Worm (Caenorhabditis elegans) whole organism, L1 larva: Measurements from ENCODE around the gene C54H2.4.

Experiments
- F16B12.6 ChIP-seq: fragments of 150-350 bp; optimal IDR thresholded peaks from 2 replicates; lab custom pipeline; 2014; ENCODE audit warnings: missing biosample characterization, missing genetic modification characterization
- aha-1 ChIP-seq: fragments of 150-350 bp; optimal IDR thresholded peaks from 2 replicates; lab custom pipeline; 2014; ENCODE audit warnings: missing biosample characterization, missing genetic modification characterization
- alr-1 ChIP-seq: fragments of 200-800 bp; sonication (Bioruptor generic); optimal IDR thresholded peaks from 2 replicates; lab custom pipeline; 2018; ENCODE audit warnings: borderline replicate concordance, mild to moderate bottlenecking, missing genetic modification characterization, missing compliant biosample characterization
- aly-2 ChIP-seq: fragments of 150-350 bp; optimal IDR thresholded peaks from 2 replicates; lab custom pipeline; 2014; ENCODE audit warnings: missing biosample characterization, missing genetic modification characterization
- ama-1 ChIP-seq: fragments of 150-350 bp; optimal IDR thresholded peaks from 2 replicates; lab custom pipeline; 2014
- ceh-82 ChIP-seq, 3 experiments: fragments of 150-350 bp in 1 of 3; sonication (generic microtip) in 2 of 3; optimal IDR thresholded peaks; 2 replicates each; lab custom pipeline; 2014 to 2017; ENCODE audit warnings: missing biosample characterization in 3 of 3, missing genetic modification characterization in 3 of 3
- ceh-90 ChIP-seq: sonication (generic microtip); optimal IDR thresholded peaks from 2 replicates; lab custom pipeline; 2016; ENCODE audit warnings: missing genetic modification characterization, missing compliant biosample characterization
- ces-1 ChIP-seq: fragments of 150-350 bp; optimal IDR thresholded peaks from 2 replicates; lab custom pipeline; 2014; ENCODE audit warnings: missing biosample characterization, missing genetic modification reagents, missing genetic modification characterization
- dpl-1 ChIP-seq, 3 experiments: fragments of 150-350 bp in 2 of 3; sonication (generic microtip) in 1 of 3; optimal IDR thresholded peaks; 2 replicates each; lab custom pipeline; 2014 to 2017; ENCODE audit warnings: missing biosample characterization in 3 of 3, missing genetic modification characterization in 3 of 3, missing genetic modification reagents in 3 of 3
- dsc-1 ChIP-seq: sonication (generic microtip); optimal IDR thresholded peaks from 2 replicates; lab custom pipeline; 2016; ENCODE audit warnings: mild to moderate bottlenecking, missing genetic modification characterization, missing compliant biosample characterization
- efl-1 ChIP-seq, 4 experiments: fragments of 150-350 bp; optimal IDR thresholded peaks in 3 of 4; peaks in 1 of 4; 1 replicate in 1 of 4; 2 replicates in 3 of 4; lab custom pipeline; 2014; ENCODE audit warnings: missing biosample characterization in 2 of 4, missing genetic modification characterization in 2 of 4, missing genetic modification reagents in 2 of 4
- egl-13 ChIP-seq: sonication (generic microtip); optimal IDR thresholded peaks from 2 replicates; lab custom pipeline; 2016; ENCODE audit warnings: missing genotype, missing genetic modification reagents, missing genetic modification characterization, missing compliant biosample characterization
- egl-27 ChIP-seq, 2 experiments: fragments of 150-350 bp in 1 of 2; sonication (generic microtip); optimal IDR thresholded peaks; 3 replicates each; lab custom pipeline; 2017 to 2018; ENCODE audit warnings: missing biosample characterization in 2 of 2, missing genetic modification characterization in 2 of 2, missing genetic modification reagents in 2 of 2
- elt-2 ChIP-seq: sonication (generic microtip); optimal IDR thresholded peaks from 2 replicates; lab custom pipeline; 2016; ENCODE audit warnings: missing genetic modification characterization, mild to moderate bottlenecking, inconsistent platforms, missing compliant biosample characterization, missing genetic modification reagents
- ets-5 ChIP-seq: fragments of 200-800 bp; sonication (Bioruptor generic); IDR thresholded peaks from 2 replicates; pipeline ENCODE4 v1.3.6; 2022; ENCODE audit warnings: missing genetic modification characterization, missing compliant biosample characterization
- fkh-4 ChIP-seq: sonication (generic microtip); optimal IDR thresholded peaks from 2 replicates; lab custom pipeline; 2016; ENCODE audit warnings: missing compliant biosample characterization, missing genetic modification characterization, borderline replicate concordance
- fos-1 ChIP-seq: fragments of 150-350 bp; optimal IDR thresholded peaks from 2 replicates; lab custom pipeline; 2014; ENCODE audit warnings: missing biosample characterization, missing genetic modification characterization
- hpl-2 ChIP-seq: fragments of 150-350 bp; optimal IDR thresholded peaks from 2 replicates; lab custom pipeline; 2014; ENCODE audit warnings: missing biosample characterization, missing genetic modification reagents, missing genetic modification characterization
- irx-1 ChIP-seq: sonication (generic microtip); optimal IDR thresholded peaks from 2 replicates; lab custom pipeline; 2016; ENCODE audit warnings: missing genetic modification characterization, missing compliant biosample characterization
- isw-1 ChIP-seq: fragments of 200-800 bp; sonication (Bioruptor generic); IDR thresholded peaks from 2 replicates; pipeline ENCODE4 v1.3.6; 2022; ENCODE audit warnings: missing genetic modification characterization, missing compliant biosample characterization
- lin-14 ChIP-seq: fragments of 200-800 bp; sonication (Bioruptor generic); optimal IDR thresholded peaks from 2 replicates; lab custom pipeline; 2018; ENCODE audit warnings: mild to moderate bottlenecking, missing genetic modification characterization, moderate library complexity, missing compliant biosample characterization
- lir-3 ChIP-seq: sonication (generic microtip); optimal IDR thresholded peaks from 2 replicates; lab custom pipeline; 2016; ENCODE audit warnings: mild to moderate bottlenecking, missing genetic modification characterization, moderate library complexity, missing compliant biosample characterization; ENCODE audit not compliant: poor library complexity
- lsy-2 ChIP-seq, 2 experiments: fragments of 150-350 bp; optimal IDR thresholded peaks; 2 replicates each; lab custom pipeline; 2014; ENCODE audit warnings: missing biosample characterization in 2 of 2, missing genetic modification characterization in 2 of 2
- mab-9 ChIP-seq: fragments of 200-800 bp; sonication (Bioruptor generic); IDR thresholded peaks from 2 replicates; pipeline ENCODE4 v1.3.6; 2022; ENCODE audit warnings: missing genetic modification reagents, missing genetic modification characterization, missing compliant biosample characterization
- mdl-1 ChIP-seq, 2 experiments: fragments of 150-350 bp; optimal IDR thresholded peaks; 2 replicates each; lab custom pipeline; 2014 to 2017; ENCODE audit warnings: missing biosample characterization in 2 of 2, missing genetic modification characterization in 2 of 2, inconsistent platforms in 1 of 2
- mep-1 ChIP-seq: fragments of 150-350 bp; optimal IDR thresholded peaks from 2 replicates; lab custom pipeline; 2014; ENCODE audit warnings: missing biosample characterization, missing genetic modification characterization
- nhr-11 ChIP-seq: fragments of 150-350 bp; optimal IDR thresholded peaks from 2 replicates; lab custom pipeline; 2014; ENCODE audit warnings: missing biosample characterization, missing genetic modification characterization
- nhr-20 ChIP-seq: sonication (generic microtip); optimal IDR thresholded peaks from 2 replicates; lab custom pipeline; 2016; ENCODE audit warnings: mild to moderate bottlenecking, missing genetic modification characterization, missing compliant biosample characterization
- nhr-237 ChIP-seq: fragments of 150-350 bp; optimal IDR thresholded peaks from 2 replicates; lab custom pipeline; 2014; ENCODE audit warnings: missing biosample characterization, missing genetic modification characterization
- nhr-28 ChIP-seq: fragments of 150-350 bp; optimal IDR thresholded peaks from 2 replicates; lab custom pipeline; 2014; ENCODE audit warnings: missing biosample characterization, missing genetic modification characterization
- nhr-71 ChIP-seq: sonication (generic microtip); optimal IDR thresholded peaks from 2 replicates; lab custom pipeline; 2016; ENCODE audit warnings: mild to moderate bottlenecking, missing genetic modification characterization, moderate library complexity, missing compliant biosample characterization
- nhr-85 ChIP-seq: sonication (generic microtip); peaks from one replicate; lab custom pipeline; 2016; ENCODE audit warnings: missing genetic modification characterization, inconsistent platforms, missing compliant biosample characterization
- nhr-90 ChIP-seq: sonication (generic microtip); optimal IDR thresholded peaks from 2 replicates; lab custom pipeline; 2016; ENCODE audit warnings: mild to moderate bottlenecking, missing genetic modification characterization, missing compliant biosample characterization; ENCODE audit not compliant: poor library complexity
- pag-3 ChIP-seq: sonication (generic microtip); optimal IDR thresholded peaks from 2 replicates; lab custom pipeline; 2017; ENCODE audit warnings: missing genetic modification characterization, mild to moderate bottlenecking, missing compliant biosample characterization, antibody characterized with exemption, borderline replicate concordance; ENCODE audit not compliant: insufficient read depth
- skn-1 ChIP-seq: fragments of 150-350 bp; optimal IDR thresholded peaks from 2 replicates; lab custom pipeline; 2014; ENCODE audit warnings: missing biosample characterization, missing genetic modification characterization
- snu-23 ChIP-seq: sonication (generic microtip); optimal IDR thresholded peaks from 2 replicates; lab custom pipeline; 2016; ENCODE audit warnings: missing genetic modification characterization, missing compliant biosample characterization
- sup-37 ChIP-seq: fragments of 200-800 bp; sonication (Bioruptor generic); optimal IDR thresholded peaks from 2 replicates; lab custom pipeline; 2018; ENCODE audit warnings: mild to moderate bottlenecking, missing genetic modification characterization, missing compliant biosample characterization
- swsn-7 ChIP-seq: sonication (generic microtip); optimal IDR thresholded peaks from 2 replicates; lab custom pipeline; 2016; ENCODE audit warnings: missing genetic modification characterization, missing compliant biosample characterization
- tbx-2 ChIP-seq: sonication (generic microtip); optimal IDR thresholded peaks from 2 replicates; lab custom pipeline; 2016; ENCODE audit warnings: missing genetic modification characterization, missing compliant biosample characterization
- unc-130 ChIP-seq: fragments of 150-350 bp; optimal IDR thresholded peaks from 2 replicates; lab custom pipeline; 2017; ENCODE audit warnings: missing biosample characterization, missing genetic modification characterization, inconsistent platforms
- unc-86 ChIP-seq: sonication (generic microtip); optimal IDR thresholded peaks from 2 replicates; lab custom pipeline; 2016; ENCODE audit warnings: missing genetic modification characterization, missing compliant biosample characterization
- vab-15 ChIP-seq: sonication (generic microtip); optimal IDR thresholded peaks from 2 replicates; lab custom pipeline; 2017; ENCODE audit warnings: missing genotype, mild to moderate bottlenecking, missing genetic modification characterization, missing compliant biosample characterization
- xbp-1 ChIP-seq: sonication (generic microtip); optimal IDR thresholded peaks from 2 replicates; lab custom pipeline; 2016; ENCODE audit warnings: missing genetic modification characterization, missing compliant biosample characterization
- zip-4 ChIP-seq: fragments of 200-800 bp; sonication (Bioruptor generic); optimal IDR thresholded peaks from 2 replicates; lab custom pipeline; 2018; ENCODE audit warnings: mild to moderate bottlenecking, missing genetic modification characterization, moderate library complexity, missing compliant biosample characterization
- ztf-11 ChIP-seq, 2 experiments: sonication (generic microtip); optimal IDR thresholded peaks; 2 replicates each; lab custom pipeline; 2016 to 2017; ENCODE audit warnings: missing genetic modification characterization in 2 of 2, missing biosample characterization in 1 of 2, missing compliant biosample characterization in 1 of 2
- ztf-4 ChIP-seq: fragments of 150-350 bp; optimal IDR thresholded peaks from 2 replicates; lab custom pipeline; 2014; ENCODE audit warnings: missing biosample characterization, missing genetic modification characterization

C54H2.4 gene

ce11 chrX:5803492-5803891 lies 32.9 kb upstream of the C54H2.4 start:
- TF ChIP-seq lin-14: peak; percentile 68
- TF ChIP-seq lir-3 (tag; lab: Kevin White, UChicago): no peak
- TF ChIP-seq egl-27 (tag; optimal IDR thresholded peaks at IDR 0.05; lab: Kevin White, UChicago): no peak
- TF ChIP-seq nhr-20 (tag; lab: Kevin White, UChicago): peak; percentile 46
- peak; percentile 7 for TF ChIP-seq ztf-4
- peak; percentile 31 for TF ChIP-seq snu-23 (GFP tag; lab: Kevin White, UChicago)
- TF ChIP-seq nhr-85 (tag; lab: Kevin White, UChicago): peak; percentile 87
- no peak for TF ChIP-seq zip-4 (GFP tag; lab: Kevin White, UChicago)
- peak; percentile 30 for TF ChIP-seq nhr-71 (tag; lab: Kevin White, UChicago)
- peak; percentile 66 for TF ChIP-seq mep-1 (tag; lab: Kevin White, UChicago)

- TF ChIP-seq irx-1 (tag; lab: Kevin White, UChicago): no peak
- no peak for TF ChIP-seq nhr-71 (tag; lab: Kevin White, UChicago)
- TF ChIP-seq lin-14: peak; percentile 41
- TF ChIP-seq ama-1 (lab: Kevin White, UChicago): no peak
- TF ChIP-seq tbx-2: no peak
- no peak for TF ChIP-seq xbp-1 (tag; lab: Kevin White, UChicago)
- TF ChIP-seq ztf-4: no peak
- TF ChIP-seq vab-15 (tag; lab: Kevin White, UChicago): no peak
- peak; percentile 39 for TF ChIP-seq unc-86 (tag; lab: Kevin White, UChicago)
These were observed 32.0 kb upstream of the C54H2.4 start for ce11 chrX:5802582-5802981.

- TF ChIP-seq egl-13 (tag; lab: Kevin White, UChicago): peak; percentile 78
- no peak for TF ChIP-seq nhr-28
- TF ChIP-seq ets-5 (GFP tag; lab: Robert Waterston, UW): no peak
- peak; percentile 87 for TF ChIP-seq tbx-2
- peak; percentile 42 for TF ChIP-seq nhr-237 (tag; lab: Kevin White, UChicago)
- peak; percentile 93 for TF ChIP-seq swsn-7
- peak; percentile 74 for TF ChIP-seq skn-1 (tag; lab: Kevin White, UChicago)
- no peak for TF ChIP-seq pag-3 (tag; lab: Kevin White, UChicago)
- peak; percentile 68 to 86 for TF ChIP-seq lsy-2 (tag; optimal IDR thresholded peaks at IDR 0.05; lab: Kevin White, UChicago)
- peak in 1 of 2 experiments; percentile 59 for TF ChIP-seq ztf-11 (tag; optimal IDR thresholded peaks at IDR 0.05; lab: Kevin White, UChicago)
- TF ChIP-seq egl-27 (tag; optimal IDR thresholded peaks at IDR 0.05; lab: Kevin White, UChicago): no peak
- TF ChIP-seq fos-1 (tag; lab: Kevin White, UChicago): peak; percentile 82
- peak; percentile 60 for TF ChIP-seq vab-15 (tag; lab: Kevin White, UChicago)
- TF ChIP-seq ceh-90 (tag; lab: Kevin White, UChicago): peak; percentile 39
- TF ChIP-seq isw-1: peak; percentile 60
- peak; percentile 74 for TF ChIP-seq elt-2 (tag; lab: Kevin White, UChicago)
- no peak for TF ChIP-seq alr-1
- no peak for TF ChIP-seq F16B12.6
- peak; percentile 77; the same call in 1 of the 2 replicates for TF ChIP-seq mab-9 (GFP tag; lab: Robert Waterston, UW)
- TF ChIP-seq dpl-1 (GFP tag; optimal IDR thresholded peaks at IDR 0.05; lab: Kevin White, UChicago): peak in 2 of 3 experiments; percentile 32 to 54
- TF ChIP-seq mdl-1 (tag; optimal IDR thresholded peaks at IDR 0.05; lab: Kevin White, UChicago): peak in 1 of 2 experiments; percentile 82
- TF ChIP-seq fkh-4: peak; percentile 29
- TF ChIP-seq aly-2: peak; percentile 89
- peak; percentile 82 for TF ChIP-seq ztf-4
- TF ChIP-seq nhr-71 (tag; lab: Kevin White, UChicago): peak; percentile 95
- TF ChIP-seq ces-1: no peak
- no peak for TF ChIP-seq ama-1 (lab: Kevin White, UChicago)
- no peak for TF ChIP-seq unc-130 (tag; lab: Kevin White, UChicago)
- peak; percentile 76 for TF ChIP-seq unc-86 (tag; lab: Kevin White, UChicago)
- peak; percentile 61 to 83 (median 77) for TF ChIP-seq ceh-82 (tag; optimal IDR thresholded peaks at IDR 0.05; lab: Kevin White, UChicago)
- peak; percentile 94 for TF ChIP-seq nhr-90 (tag; lab: Kevin White, UChicago)
- TF ChIP-seq dsc-1 (tag; lab: Kevin White, UChicago): peak; percentile 95
- peak; percentile 40 for TF ChIP-seq hpl-2 (GFP tag; lab: Kevin White, UChicago)
- no peak for TF ChIP-seq nhr-11
- TF ChIP-seq zip-4 (GFP tag; lab: Kevin White, UChicago): peak; percentile 78
- peak; percentile 82 for TF ChIP-seq lir-3 (tag; lab: Kevin White, UChicago)
- TF ChIP-seq aha-1: no peak
- peak; percentile 54 to 58 for TF ChIP-seq efl-1 (optimal IDR thresholded peaks at IDR 0.05; lab: Kevin White, UChicago)
- peak; percentile 26 to 95 for TF ChIP-seq efl-1 (GFP tag; optimal IDR thresholded peaks at IDR 0.05 in 1 of 2; lab: Kevin White, UChicago)
- TF ChIP-seq sup-37 (GFP tag; lab: Kevin White, UChicago): peak; percentile 81
These were observed 30.6 kb upstream of the C54H2.4 start for ce11 chrX:5801156-5801592.
